Worm (Caenorhabditis elegans) whole organism, L4 larva: ENCODE measurements around the gene F45E10.2.
A peak's percentile ranks its signal among the peaks of the same experiment; 100 is the strongest.

Experiments
- F10B5.3 ChIP-seq: sonication (generic microtip); optimal IDR thresholded peaks from 2 replicates; lab custom pipeline; 2016; ENCODE audit warnings: mild to moderate bottlenecking, missing genetic modification characterization, missing compliant biosample characterization
- F26F4.8 ChIP-seq: fragments of 200-800 bp; sonication (Bioruptor generic); conservative IDR thresholded peaks from 2 replicates; pipeline ENCODE4 v1.3.6; 2022; ENCODE audit warnings: missing genetic modification characterization, missing compliant biosample characterization
- R02D3.7 ChIP-seq: fragments of 150-350 bp; sonication (generic microtip); optimal IDR thresholded peaks from 3 replicates; lab custom pipeline; 2014; ENCODE audit warnings: missing biosample characterization, missing genetic modification characterization
- T20F7.1 ChIP-seq: fragments of 200-800 bp; sonication (Bioruptor generic); optimal IDR thresholded peaks from 2 replicates; lab custom pipeline; 2018; ENCODE audit warnings: mild to moderate bottlenecking, missing genetic modification characterization, missing compliant biosample characterization
- T26A8.4 ChIP-seq: fragments of 200-800 bp; sonication (Bioruptor generic); IDR thresholded peaks from 2 replicates; pipeline ENCODE4 v1.3.6; 2022; ENCODE audit warnings: missing genetic modification characterization, missing compliant biosample characterization
- Y105C5A.15 ChIP-seq: fragments of 200-800 bp; sonication (Bioruptor generic); IDR thresholded peaks from 2 replicates; pipeline ENCODE4 v1.3.6; 2022; ENCODE audit warnings: missing genetic modification characterization, missing compliant biosample characterization
- Y48G9A.11 ChIP-seq: fragments of 200-800 bp; sonication (Bioruptor generic); IDR thresholded peaks from 2 replicates; pipeline ENCODE4 v1.3.6; 2022; ENCODE audit warnings: missing genetic modification reagents, missing genetic modification characterization, missing compliant biosample characterization
- Y5F2A.4 ChIP-seq: fragments of 200-800 bp; sonication (Bioruptor generic); optimal IDR thresholded peaks from 2 replicates; lab custom pipeline; 2018; ENCODE audit warnings: mild to moderate bottlenecking, missing genetic modification characterization, missing compliant biosample characterization
- ZK546.5 ChIP-seq, 2 experiments: sonication (generic microtip); optimal IDR thresholded peaks; 2 replicates each; lab custom pipeline; 2017; ENCODE audit warnings: missing biosample characterization in 2 of 2, missing genetic modification characterization in 2 of 2
- aha-1 ChIP-seq: fragments of 150-350 bp; peaks from one replicate; lab custom pipeline; 2014; ENCODE audit warnings: missing biosample characterization, missing genetic modification characterization
- ceh-28 ChIP-seq: fragments of 150-350 bp; optimal IDR thresholded peaks from 2 replicates; lab custom pipeline; 2014; ENCODE audit warnings: missing biosample characterization, missing genetic modification reagents, missing genetic modification characterization
- ceh-32 ChIP-seq: sonication (generic microtip); optimal IDR thresholded peaks from 2 replicates; lab custom pipeline; 2016; ENCODE audit warnings: mild to moderate bottlenecking, missing genetic modification characterization, missing compliant biosample characterization; ENCODE audit not compliant: poor library complexity
- ctbp-1 ChIP-seq: fragments of 200-800 bp; sonication (Bioruptor generic); IDR thresholded peaks from 2 replicates; pipeline ENCODE4 v1.3.6; 2022; ENCODE audit warnings: missing genetic modification reagents, missing genetic modification characterization, missing compliant biosample characterization
- daf-19 ChIP-seq: fragments of 200-800 bp; sonication (Bioruptor generic); conservative IDR thresholded peaks from 2 replicates; pipeline ENCODE4 v1.3.6; 2022; ENCODE audit warnings: missing genetic modification characterization, missing compliant biosample characterization
- dmd-9 ChIP-seq: fragments of 200-800 bp; sonication (Bioruptor generic); IDR thresholded peaks from 2 replicates; pipeline ENCODE4 v1.3.6; 2022; ENCODE audit warnings: missing genetic modification reagents, missing genetic modification characterization, missing compliant biosample characterization
- dpl-1 ChIP-seq: fragments of 150-350 bp; optimal IDR thresholded peaks from 2 replicates; lab custom pipeline; 2014; ENCODE audit warnings: missing biosample characterization, missing genetic modification reagents, missing genetic modification characterization
- fkh-10 ChIP-seq: fragments of 150-350 bp; optimal IDR thresholded peaks from 2 replicates; lab custom pipeline; 2014; ENCODE audit warnings: missing biosample characterization, missing genetic modification reagents, missing genetic modification characterization
- jun-1 ChIP-seq: fragments of 150-350 bp; optimal IDR thresholded peaks from 2 replicates; lab custom pipeline; 2014; ENCODE audit warnings: missing biosample characterization, missing genetic modification reagents, missing genetic modification characterization
- lin-15B ChIP-seq: fragments of 150-350 bp; sonication (generic microtip); optimal IDR thresholded peaks from 3 replicates; lab custom pipeline; 2014; ENCODE audit warnings: missing biosample characterization, missing genetic modification characterization
- lin-38 ChIP-seq: fragments of 200-800 bp; sonication (Bioruptor generic); IDR thresholded peaks from 2 replicates; pipeline ENCODE4 v1.3.6; 2022; ENCODE audit warnings: missing genetic modification reagents, missing genetic modification characterization, missing compliant biosample characterization
- lir-3 ChIP-seq: sonication (generic microtip); optimal IDR thresholded peaks from 2 replicates; lab custom pipeline; 2016; ENCODE audit warnings: mild to moderate bottlenecking, missing genetic modification characterization, missing compliant biosample characterization
- madf-5 ChIP-seq, 2 experiments: fragments of 200-800 bp; sonication (Bioruptor generic); IDR thresholded peaks; 2 replicates each; pipeline ENCODE4 v1.3.6; 2022; ENCODE audit warnings: missing compliant biosample characterization in 2 of 2, missing genetic modification characterization in 2 of 2
- madf-9 ChIP-seq: fragments of 200-800 bp; sonication (Bioruptor generic); conservative IDR thresholded peaks from 2 replicates; pipeline ENCODE4 v1.3.6; 2022; ENCODE audit warnings: missing genetic modification reagents, missing genetic modification characterization, missing compliant biosample characterization
- mep-1 ChIP-seq: fragments of 150-350 bp; sonication (generic microtip); optimal IDR thresholded peaks from 3 replicates; lab custom pipeline; 2014; ENCODE audit warnings: missing biosample characterization, missing genetic modification characterization
- mes-2 ChIP-seq: sonication (generic microtip); optimal IDR thresholded peaks from 2 replicates; lab custom pipeline; 2016; ENCODE audit warnings: missing genotype, mild to moderate bottlenecking, missing genetic modification characterization, missing compliant biosample characterization; ENCODE audit not compliant: poor library complexity, severe bottlenecking
- mxl-2 ChIP-seq: fragments of 200-800 bp; sonication (Bioruptor generic); conservative IDR thresholded peaks from 2 replicates; pipeline ENCODE4 v1.3.6; 2022; ENCODE audit warnings: missing genetic modification reagents, missing genetic modification characterization, missing compliant biosample characterization
- nhr-10 ChIP-seq: fragments of 150-350 bp; optimal IDR thresholded peaks from 2 replicates; lab custom pipeline; 2014; ENCODE audit warnings: missing biosample characterization, missing genetic modification characterization
- nhr-102 ChIP-seq: sonication (generic microtip); optimal IDR thresholded peaks from 2 replicates; lab custom pipeline; 2016; ENCODE audit warnings: mild to moderate bottlenecking, missing genetic modification characterization, moderate library complexity, missing compliant biosample characterization
- nhr-11 ChIP-seq: fragments of 150-350 bp; optimal IDR thresholded peaks from 2 replicates; lab custom pipeline; 2014; ENCODE audit warnings: missing biosample characterization, missing genetic modification characterization
- nhr-28 ChIP-seq: fragments of 150-350 bp; optimal IDR thresholded peaks from 2 replicates; lab custom pipeline; 2014; ENCODE audit warnings: missing biosample characterization, missing genetic modification characterization
- nhr-6 ChIP-seq: fragments of 150-350 bp; optimal IDR thresholded peaks from 2 replicates; lab custom pipeline; 2014; ENCODE audit warnings: missing biosample characterization, missing genetic modification characterization
- nhr-77 ChIP-seq: fragments of 150-350 bp; optimal IDR thresholded peaks from 2 replicates; lab custom pipeline; 2014; ENCODE audit warnings: missing biosample characterization, missing genetic modification characterization
- pha-4 ChIP-seq, 2 experiments: fragments of 150-350 bp in 1 of 2; fragments of 200-800 bp in 1 of 2; sonication (Bioruptor generic) in 1 of 2; IDR thresholded peaks in 1 of 2; optimal IDR thresholded peaks in 1 of 2; 2 replicates each; pipeline versions ENCODE4 v1.3.6 to Lab custom; 2014 to 2022; ENCODE audit warnings: missing genetic modification characterization in 2 of 2, missing genetic modification reagents in 2 of 2, missing biosample characterization in 1 of 2, missing compliant biosample characterization in 1 of 2
- php-3 ChIP-seq: fragments of 200-800 bp; sonication (Bioruptor generic); IDR thresholded peaks from 2 replicates; pipeline ENCODE4 v1.3.6; 2022; ENCODE audit warnings: missing genetic modification reagents, missing genetic modification characterization, missing compliant biosample characterization
- saeg-2 ChIP-seq: fragments of 200-800 bp; sonication (Bioruptor generic); IDR thresholded peaks from 2 replicates; pipeline ENCODE4 v1.3.6; 2022; ENCODE audit warnings: missing genetic modification reagents, missing genetic modification characterization, missing compliant biosample characterization
- set-16 ChIP-seq: fragments of 200-800 bp; sonication (Bioruptor generic); IDR thresholded peaks from 2 replicates; pipeline ENCODE4 v1.3.6; 2022; ENCODE audit warnings: missing genetic modification reagents, missing genetic modification characterization, missing compliant biosample characterization
- snpc-1.2 ChIP-seq: fragments of 200-800 bp; sonication (Bioruptor generic); IDR thresholded peaks from 2 replicates; pipeline ENCODE4 v1.3.6; 2022; ENCODE audit warnings: missing genetic modification reagents, missing genetic modification characterization, missing compliant biosample characterization
- snpc-4 ChIP-seq: fragments of 150-350 bp; optimal IDR thresholded peaks from 2 replicates; lab custom pipeline; 2014; ENCODE audit warnings: missing biosample characterization, missing genetic modification characterization
- spr-1 ChIP-seq: sonication (generic microtip); optimal IDR thresholded peaks from 2 replicates; lab custom pipeline; 2016; ENCODE audit warnings: mild to moderate bottlenecking, missing genetic modification characterization, missing compliant biosample characterization
- tra-1 ChIP-seq: fragments of 200-800 bp; sonication (Bioruptor generic); IDR thresholded peaks from 2 replicates; pipeline ENCODE4 v1.3.6; 2022; ENCODE audit warnings: missing genetic modification reagents, missing genetic modification characterization, missing compliant biosample characterization
- unc-130 ChIP-seq: sonication (generic microtip); optimal IDR thresholded peaks from 2 replicates; lab custom pipeline; 2016; ENCODE audit warnings: missing genetic modification reagents, missing genetic modification characterization, missing compliant biosample characterization
- unc-62 ChIP-seq, 3 experiments: fragments of 150-350 bp in 1 of 3; sonication (generic microtip); optimal IDR thresholded peaks in 2 of 3; peaks in 1 of 3; 1 replicate in 1 of 3; 2 replicates in 2 of 3; lab custom pipeline; 2014 to 2017; ENCODE audit warnings: missing biosample characterization in 3 of 3, missing genetic modification characterization in 3 of 3, missing genetic modification reagents in 3 of 3, missing genotype in 1 of 3
- vab-7 ChIP-seq: fragments of 200-800 bp; sonication (Bioruptor generic); IDR thresholded peaks from 2 replicates; pipeline ENCODE4 v1.3.6; 2022; ENCODE audit warnings: missing genetic modification reagents, missing genetic modification characterization, missing compliant biosample characterization
- zfp-2 ChIP-seq: sonication (generic microtip); optimal IDR thresholded peaks from 2 replicates; lab custom pipeline; 2016; ENCODE audit warnings: mild to moderate bottlenecking, missing genetic modification characterization, missing compliant biosample characterization
- zip-2 ChIP-seq: fragments of 150-350 bp; optimal IDR thresholded peaks from 2 replicates; lab custom pipeline; 2014; ENCODE audit warnings: missing biosample characterization, missing genetic modification characterization

The F45E10.2 gene

DNA sequence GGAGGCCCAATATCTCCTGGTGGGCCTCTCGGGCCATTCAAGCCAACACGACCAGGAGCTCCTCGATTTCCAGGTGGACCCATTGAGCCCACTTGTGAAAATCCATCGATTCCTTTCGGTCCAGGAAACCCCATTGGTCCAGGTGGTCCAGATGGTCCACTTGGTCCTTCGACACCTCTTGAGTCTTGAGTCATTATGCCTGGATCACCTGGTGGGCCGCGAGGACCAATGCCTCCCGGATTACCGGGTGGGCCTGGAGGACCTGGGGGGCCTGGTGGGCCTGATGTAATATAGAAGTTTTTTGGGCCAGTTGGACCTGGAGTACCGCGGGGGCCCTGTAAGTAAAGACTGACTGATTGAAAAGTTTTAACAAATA lies 10.9 kb downstream of the F45E10.2 start:
- TF ChIP-seq daf-19 (GFP tag; lab: Robert Waterston, UW) (no peak), set-16 (GFP tag; lab: Robert Waterston, UW) (peak; percentile 79)

DNA sequence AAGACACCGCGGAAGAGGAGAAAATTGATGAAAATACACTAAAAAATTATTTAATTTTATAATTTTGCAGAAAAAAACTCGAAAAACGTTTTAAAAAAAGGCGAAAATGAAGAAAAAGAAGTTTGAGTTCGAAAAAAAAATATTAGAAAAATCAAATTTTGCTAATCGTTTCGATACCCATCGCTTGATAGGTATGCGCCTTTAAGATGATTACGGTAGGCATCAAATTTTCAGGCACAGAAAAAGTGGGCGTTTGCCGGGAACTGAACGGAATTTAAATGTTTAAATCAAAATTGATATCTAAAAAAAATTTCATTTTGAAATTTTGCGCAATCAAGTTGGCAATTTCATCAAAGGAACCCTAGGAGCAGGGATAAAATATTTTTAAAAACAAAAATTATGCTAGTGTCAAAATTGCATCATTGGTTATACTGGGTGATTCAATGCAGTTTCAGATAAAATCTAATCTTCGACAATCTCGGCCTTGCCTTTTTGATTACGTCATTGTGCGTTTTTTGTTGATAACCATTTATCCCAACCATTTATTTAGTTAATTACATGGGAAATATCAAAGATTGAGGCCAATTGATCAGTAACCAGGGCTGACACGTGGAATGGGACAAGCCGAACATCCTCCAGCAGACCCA lies 11.5 kb downstream of the F45E10.2 start:
- TF ChIP-seq unc-130 (GFP tag; lab: Kevin White, UChicago) (no peak), unc-62 (GFP tag; optimal IDR thresholded peaks at IDR 0.05 in 1 of 2; lab: Kevin White, UChicago) (peak in 1 of 2 experiments; percentile 23), unc-62 (tag; optimal IDR thresholded peaks at IDR 0.05; lab: Kevin White, UChicago) (no peak)

ce11 chrII:11042878-11043331 lies 12.2 kb downstream of the F45E10.2 start:
- TF ChIP-seq mep-1 (peak; percentile 92), madf-9 (GFP tag; lab: Robert Waterston, UW) (0 out of 2 replicates have a peak, but pooled peaks have one; percentile 13), nhr-77 (tag; lab: Kevin White, UChicago) (peak; percentile 80), tra-1 (GFP tag; lab: Robert Waterston, UW) (0 out of 2 replicates have a peak, but pooled peaks have one; percentile 14), nhr-11 (tag; lab: Kevin White, UChicago) (peak; percentile 58), pha-4 (GFP tag; IDR thresholded peaks at IDR 0.05; lab: Robert Waterston, UW) (peak; percentile 75), pha-4 (tag; optimal IDR thresholded peaks at IDR 0.05; lab: Kevin White, UChicago) (no peak), mes-2 (tag; lab: Kevin White, UChicago) (peak; percentile 62), snpc-1.2 (GFP tag; lab: Robert Waterston, UW) (no peak), nhr-6 (peak; percentile 88), zip-2 (tag; lab: Kevin White, UChicago) (peak; percentile 3), jun-1 (tag; lab: Kevin White, UChicago) (peak; percentile 38), saeg-2 (no peak), Y48G9A.11 (GFP tag; lab: Robert Waterston, UW) (0 out of 2 replicates have a peak, but pooled peaks have one; percentile 20), T26A8.4 (GFP tag; lab: Robert Waterston, UW) (peak; percentile 62; the same call in 1 of the 2 replicates), ceh-32 (no peak), Y105C5A.15 (GFP tag; lab: Robert Waterston, UW) (no peak), F10B5.3 (no peak), nhr-28 (tag; lab: Kevin White, UChicago) (peak; percentile 91), vab-7 (GFP tag; lab: Robert Waterston, UW) (peak; percentile 54; the same call in 1 of the 2 replicates), nhr-102 (tag; lab: Kevin White, UChicago) (peak; percentile 20), ZK546.5 (tag; optimal IDR thresholded peaks at IDR 0.05; lab: Kevin White, UChicago) (no peak), lin-15B (tag; lab: Kevin White, UChicago) (no peak), R02D3.7 (tag; lab: Kevin White, UChicago) (no peak), ceh-28 (tag; lab: Kevin White, UChicago) (peak; percentile 58), spr-1 (tag; lab: Kevin White, UChicago) (peak; percentile 16), zfp-2 (tag; lab: Kevin White, UChicago) (no peak), madf-5 (GFP tag; IDR thresholded peaks at IDR 0.05; lab: Robert Waterston, UW) (no peak), fkh-10 (GFP tag; lab: Kevin White, UChicago) (peak; percentile 66), Y5F2A.4 (GFP tag; lab: Kevin White, UChicago) (no peak), nhr-10 (tag; lab: Kevin White, UChicago) (no peak), lin-38 (GFP tag; lab: Robert Waterston, UW) (peak; percentile 52), F26F4.8 (no peak), snpc-4 (tag; lab: Kevin White, UChicago) (no peak), lir-3 (tag; lab: Kevin White, UChicago) (peak; percentile 13), dmd-9 (GFP tag; lab: Robert Waterston, UW) (no peak), daf-19 (GFP tag; lab: Robert Waterston, UW) (no peak), dpl-1 (peak; percentile 58), mxl-2 (GFP tag; lab: Robert Waterston, UW) (0 out of 2 replicates have a peak, but pooled peaks have one; percentile 15), php-3 (GFP tag; lab: Robert Waterston, UW) (no peak), aha-1 (tag; lab: Kevin White, UChicago) (peak; percentile 100), T20F7.1 (GFP tag; lab: Kevin White, UChicago) (peak; percentile 77), ctbp-1 (GFP tag; lab: Robert Waterston, UW) (peak; percentile 56; the same call in 1 of the 2 replicates)
